Worm (Caenorhabditis elegans): ENCODE results near the gene W06F12.3.

The W06F12.3 gene

ce11 chrIII:13735008-13735407 is at the start of gene W06F12.3:
Gene W06F12.3, plus strand, starts transcription at chrIII:13735030.
- TF ChIP-seq unc-62 (GFP tag; optimal IDR thresholded peaks at IDR 0.05) (no peak), lin-35 (GFP tag; optimal IDR thresholded peaks at IDR 0.05) (no peak), rnt-1 (tag; optimal IDR thresholded peaks at IDR 0.05) (no peak), C34B4.2 (tag; optimal IDR thresholded peaks at IDR 0.05) (no peak), nhr-12 (tag; optimal IDR thresholded peaks at IDR 0.05) (no peak), ceh-90 (tag; optimal IDR thresholded peaks at IDR 0.05) (no peak), ceh-8 (GFP tag; optimal IDR thresholded peaks at IDR 0.05) (no peak)

- TF ChIP-seq ceh-8 (GFP tag; optimal IDR thresholded peaks at IDR 0.05) (peak; percentile 53), nhr-71 (tag; optimal IDR thresholded peaks at IDR 0.05) (peak; percentile 16), dpl-1 (GFP tag; optimal IDR thresholded peaks at IDR 0.05) (no peak), nhr-85 (tag) (no peak), irx-1 (tag; optimal IDR thresholded peaks at IDR 0.05) (no peak), fkh-8 (tag; optimal IDR thresholded peaks at IDR 0.05) (peak; percentile 76)
Observed at ce11 chrIII:13686309-13686708, 48.5 kb upstream of the W06F12.3 start, which contains the start of gene dyf-2. Gene dyf-2, minus strand, starts transcription at chrIII:13686445.

- TF ChIP-seq alr-1 (tag; optimal IDR thresholded peaks at IDR 0.05; ENCODE audit: borderline replicate concordance): no peak
- no peak for TF ChIP-seq nhr-76 (tag; optimal IDR thresholded peaks at IDR 0.05)
- no peak for TF ChIP-seq C04F5.9 (tag; optimal IDR thresholded peaks at IDR 0.05)
- no peak for TF ChIP-seq Y116A8C.19 (tag; optimal IDR thresholded peaks at IDR 0.05; ENCODE audit: borderline replicate concordance)
- no peak for TF ChIP-seq skn-1 (tag; optimal IDR thresholded peaks at IDR 0.05)
- TF ChIP-seq isw-1 (GFP tag; IDR thresholded peaks at IDR 0.05): no peak
- TF ChIP-seq ets-5 (GFP tag; IDR thresholded peaks at IDR 0.05): no peak
- no peak for TF ChIP-seq unc-30 (tag; optimal IDR thresholded peaks at IDR 0.05)
- peak in 1 of 2 experiments; percentile 41 for TF ChIP-seq efl-1 (optimal IDR thresholded peaks at IDR 0.05)
- peak; percentile 34 to 80 for TF ChIP-seq efl-1 (GFP tag; optimal IDR thresholded peaks at IDR 0.05 in 1 of 2)
- no peak for TF ChIP-seq nhr-28 (tag; optimal IDR thresholded peaks at IDR 0.05)
- peak; percentile 4 for TF ChIP-seq irx-1 (tag; optimal IDR thresholded peaks at IDR 0.05)
- no peak for TF ChIP-seq lin-39 (tag; optimal IDR thresholded peaks at IDR 0.05)
- TF ChIP-seq rnt-1 (tag; optimal IDR thresholded peaks at IDR 0.05): no peak
- no peak for TF ChIP-seq grh-1 (GFP tag; IDR thresholded peaks at IDR 0.05)
- TF ChIP-seq xbp-1 (tag; optimal IDR thresholded peaks at IDR 0.05): no peak
- TF ChIP-seq nhr-237 (tag; optimal IDR thresholded peaks at IDR 0.05): no peak
- TF ChIP-seq elt-2 (tag; optimal IDR thresholded peaks at IDR 0.05): no peak
- no peak for TF ChIP-seq nhr-85 (tag)
- TF ChIP-seq nhr-77 (tag; optimal IDR thresholded peaks at IDR 0.05): no peak
- TF ChIP-seq blmp-1 (tag; optimal IDR thresholded peaks at IDR 0.05): no peak
- no peak for TF ChIP-seq mab-9 (GFP tag; IDR thresholded peaks at IDR 0.05)
- peak; percentile 13 for TF ChIP-seq dsc-1 (tag; optimal IDR thresholded peaks at IDR 0.05)
- peak in 1 of 3 experiments; percentile 48 for TF ChIP-seq dpl-1 (GFP tag; optimal IDR thresholded peaks at IDR 0.05)
- no peak for TF ChIP-seq ceh-90 (tag; optimal IDR thresholded peaks at IDR 0.05)
- TF ChIP-seq lin-13 (GFP tag; optimal IDR thresholded peaks at IDR 0.05): no peak
- TF ChIP-seq zip-4 (GFP tag; optimal IDR thresholded peaks at IDR 0.05): no peak
- no peak for TF ChIP-seq nhr-19 (GFP tag; conservative IDR thresholded peaks at IDR 0.05)
- TF ChIP-seq ztf-11 (tag; optimal IDR thresholded peaks at IDR 0.05): no peak
- peak; percentile 38 for TF ChIP-seq snu-23 (GFP tag; optimal IDR thresholded peaks at IDR 0.05)
- TF ChIP-seq elt-3 (tag; optimal IDR thresholded peaks at IDR 0.05): no peak
- no peak for TF ChIP-seq nhr-12 (tag; optimal IDR thresholded peaks at IDR 0.05)
- TF ChIP-seq unc-86 (tag; optimal IDR thresholded peaks at IDR 0.05): no peak
- no peak for TF ChIP-seq nhr-47 (tag; optimal IDR thresholded peaks at IDR 0.05)
- no peak for TF ChIP-seq snpc-4 (tag; optimal IDR thresholded peaks at IDR 0.05)
- TF ChIP-seq sup-37 (GFP tag; optimal IDR thresholded peaks at IDR 0.05): no peak
- no peak for TF ChIP-seq vab-15 (tag; optimal IDR thresholded peaks at IDR 0.05)
- no peak for TF ChIP-seq ztf-4 (tag; optimal IDR thresholded peaks at IDR 0.05)
- no peak for TF ChIP-seq fkh-4 (tag; optimal IDR thresholded peaks at IDR 0.05; ENCODE audit: borderline replicate concordance)
- no peak for TF ChIP-seq fkh-8 (tag; optimal IDR thresholded peaks at IDR 0.05)
- TF ChIP-seq ceh-82 (tag; optimal IDR thresholded peaks at IDR 0.05): peak in 1 of 3 experiments; percentile 19
- TF ChIP-seq nhr-84 (tag; optimal IDR thresholded peaks at IDR 0.05): no peak
- no peak for TF ChIP-seq ces-1 (GFP tag; optimal IDR thresholded peaks at IDR 0.05)
- TF ChIP-seq mdl-1 (tag; optimal IDR thresholded peaks at IDR 0.05): peak in 1 of 2 experiments; percentile 15
Observed at ce11 chrIII:13687211-13687610, 47.6 kb upstream of the W06F12.3 start, which contains the start of gene cul-2. Gene cul-2, plus strand, starts transcription at chrIII:13687269.
